Worm (Caenorhabditis elegans) whole organism, early embryonic: ENCODE measurements around the gene C06C3.4.

Experiments used
- B0310.2 ChIP-seq: sonication (generic microtip); optimal IDR thresholded peaks from 2 replicates; lab custom pipeline; 2016; ENCODE audit warnings: mild to moderate bottlenecking, missing genetic modification characterization, missing compliant biosample characterization
- F13C5.2 ChIP-seq: sonication (generic microtip); optimal IDR thresholded peaks from 2 replicates; lab custom pipeline; 2017; ENCODE audit warnings: mild to moderate bottlenecking, missing genetic modification characterization, inconsistent platforms, missing compliant biosample characterization
- aly-1 ChIP-seq: sonication (generic microtip); optimal IDR thresholded peaks from 2 replicates; lab custom pipeline; 2016; ENCODE audit warnings: missing genetic modification characterization, missing compliant biosample characterization
- ama-1 ChIP-seq: fragments of 150-350 bp; optimal IDR thresholded peaks from 2 replicates; lab custom pipeline; 2014
- ceh-13 ChIP-seq: fragments of 200-800 bp; sonication (Bioruptor generic); optimal IDR thresholded peaks from 2 replicates; lab custom pipeline; 2018; ENCODE audit warnings: mild to moderate bottlenecking, missing genetic modification characterization, missing compliant biosample characterization
- ceh-36 ChIP-seq: sonication (generic microtip); optimal IDR thresholded peaks from 2 replicates; lab custom pipeline; 2016; ENCODE audit warnings: missing genetic modification characterization, inconsistent platforms, missing compliant biosample characterization
- ets-7 ChIP-seq: sonication (generic microtip); optimal IDR thresholded peaks from 2 replicates; lab custom pipeline; 2016; ENCODE audit warnings: missing genotype, missing genetic modification characterization, missing compliant biosample characterization
- flt-1 ChIP-seq: fragments of 200-800 bp; sonication (Bioruptor generic); IDR thresholded peaks from 2 replicates; pipeline ENCODE4 v1.3.6; 2022; ENCODE audit warnings: missing genetic modification characterization, missing compliant biosample characterization
- hmbx-1 ChIP-seq: sonication (generic microtip); optimal IDR thresholded peaks from 2 replicates; lab custom pipeline; 2016; ENCODE audit warnings: mild to moderate bottlenecking, missing genetic modification characterization, missing compliant biosample characterization
- hmg-4 ChIP-seq: fragments of 200-800 bp; sonication (Bioruptor generic); optimal IDR thresholded peaks from 2 replicates; lab custom pipeline; 2018; ENCODE audit warnings: mild to moderate bottlenecking, missing genetic modification characterization, missing compliant biosample characterization
- hnd-1 ChIP-seq: sonication (generic microtip); optimal IDR thresholded peaks from 2 replicates; lab custom pipeline; 2016; ENCODE audit warnings: missing genetic modification characterization, missing compliant biosample characterization
- pes-1 ChIP-seq: fragments of 200-800 bp; sonication (Bioruptor generic); IDR thresholded peaks from 2 replicates; pipeline ENCODE4 v1.3.6; 2022; ENCODE audit warnings: missing genetic modification reagents, missing genetic modification characterization, missing compliant biosample characterization
- scrt-1 ChIP-seq: fragments of 200-800 bp; sonication (Bioruptor generic); IDR thresholded peaks from 2 replicates; pipeline ENCODE4 v1.3.6; 2022; ENCODE audit warnings: missing genetic modification characterization, missing compliant biosample characterization
- sea-1 ChIP-seq: fragments of 200-800 bp; sonication (Bioruptor generic); conservative IDR thresholded peaks from 2 replicates; pipeline ENCODE4 v1.3.6; 2022; ENCODE audit warnings: missing genetic modification characterization, missing compliant biosample characterization
- tbx-11 ChIP-seq: fragments of 200-800 bp; sonication (Bioruptor generic); IDR thresholded peaks from 2 replicates; pipeline ENCODE4 v1.3.6; 2022; ENCODE audit warnings: missing genetic modification characterization, missing compliant biosample characterization
- tbx-37 ChIP-seq: fragments of 200-800 bp; sonication (Bioruptor generic); conservative IDR thresholded peaks from 2 replicates; pipeline ENCODE4 v1.3.6; 2022; ENCODE audit warnings: missing genetic modification reagents, missing genetic modification characterization, missing compliant biosample characterization
- tra-4 ChIP-seq: sonication (generic microtip); optimal IDR thresholded peaks from 2 replicates; lab custom pipeline; 2017; ENCODE audit warnings: missing genetic modification characterization, missing compliant biosample characterization

The C06C3.4 gene

DNA sequence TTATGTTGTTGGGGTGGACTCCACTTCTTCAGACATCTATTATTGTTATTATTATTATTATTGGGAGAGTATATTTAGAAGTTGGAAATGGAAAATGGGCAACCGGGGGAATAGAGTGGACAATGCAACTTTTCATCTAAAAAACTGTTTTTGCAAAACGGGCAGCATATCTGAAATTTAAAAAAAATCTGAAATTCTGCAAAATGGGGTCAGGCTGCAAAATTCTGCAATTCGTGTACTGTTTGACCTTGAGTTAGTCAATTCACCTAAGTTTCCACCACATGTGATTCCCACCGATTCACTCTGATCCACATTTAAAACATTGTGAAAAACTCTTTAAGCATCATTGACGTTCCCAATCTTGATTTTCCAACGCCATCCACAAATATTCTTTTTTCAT lies at the start of gene C06C3.4:
C06C3.4 (plus strand) TSS at position 301 of the 400 bp plus-strand sequence.
- no peak for TF ChIP-seq scrt-1
- no peak for TF ChIP-seq B0310.2 (tag; lab: Kevin White, UChicago)
- TF ChIP-seq sea-1, result no peak
- TF ChIP-seq F13C5.2 (tag; lab: Kevin White, UChicago), result no peak
- no peak for TF ChIP-seq hmbx-1
- no peak for TF ChIP-seq ceh-13 (GFP tag; lab: Kevin White, UChicago)
- TF ChIP-seq pes-1 (GFP tag; lab: Robert Waterston, UW), result no peak
- no peak for TF ChIP-seq ceh-36 (tag; lab: Kevin White, UChicago)
- TF ChIP-seq hmg-4 (GFP tag; lab: Kevin White, UChicago), result no peak
- no peak for TF ChIP-seq ama-1
- no peak for TF ChIP-seq flt-1 (GFP tag; lab: Robert Waterston, UW)
- TF ChIP-seq tra-4 (tag; lab: Kevin White, UChicago), result no peak
- TF ChIP-seq ets-7 (tag; lab: Kevin White, UChicago), result no peak

- TF ChIP-seq F13C5.2 (tag; lab: Kevin White, UChicago), result no peak
- no peak for TF ChIP-seq scrt-1
- TF ChIP-seq tbx-37 (GFP tag; lab: Robert Waterston, UW), result no peak
- TF ChIP-seq tbx-11 (GFP tag; lab: Robert Waterston, UW), result no peak
- TF ChIP-seq hmbx-1, result no peak
- TF ChIP-seq B0310.2 (tag; lab: Kevin White, UChicago), result no peak
- TF ChIP-seq ama-1, result no peak
- TF ChIP-seq aly-1 (tag; lab: Kevin White, UChicago), result no peak
- TF ChIP-seq hmg-4 (GFP tag; lab: Kevin White, UChicago), result no peak
- TF ChIP-seq hnd-1 (tag; lab: Kevin White, UChicago), result no peak
Observed at ce11 chrII:9323660-9324059, 49.4 kb upstream of the C06C3.4 start, which contains the start of gene egli-1. TSS of gene egli-1 (plus strand) at chrII:9323960.

DNA sequence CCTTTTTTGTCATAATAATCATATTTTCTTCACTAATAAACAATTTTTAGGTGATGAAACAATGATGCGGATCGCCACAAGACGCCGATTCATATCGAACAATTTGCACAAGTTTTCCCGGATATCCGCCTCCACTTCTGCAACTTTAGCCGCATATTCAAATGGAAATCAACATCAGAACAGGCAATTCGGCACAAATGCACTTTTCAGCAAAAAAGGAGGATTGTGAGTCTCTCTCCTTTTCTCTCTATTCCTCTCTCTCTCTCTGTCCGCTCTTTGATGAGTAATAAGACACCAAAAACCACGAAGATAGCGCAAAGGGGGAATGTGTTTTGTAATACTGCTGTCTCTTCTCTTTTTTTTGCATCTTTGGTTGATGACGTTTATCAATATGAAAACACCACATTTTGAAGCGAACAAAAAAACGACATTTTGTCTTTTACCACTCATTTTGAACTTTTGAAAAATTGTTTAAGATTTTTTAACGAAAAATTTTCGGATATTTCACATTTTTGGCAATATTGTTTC lies 48.2 kb upstream of the C06C3.4 start, which contains the start of gene eat-3:
eat-3 (plus strand) TSS at position 51 of the 528 bp plus-strand sequence.
- TF ChIP-seq hnd-1 (tag; lab: Kevin White, UChicago) (no peak), scrt-1 (no peak), tbx-37 (GFP tag; lab: Robert Waterston, UW) (no peak), sea-1 (no peak), aly-1 (tag; lab: Kevin White, UChicago) (no peak)

- TF ChIP-seq tbx-11 (GFP tag; lab: Robert Waterston, UW) (no peak), aly-1 (tag; lab: Kevin White, UChicago) (no peak), hnd-1 (tag; lab: Kevin White, UChicago) (no peak), B0310.2 (tag; lab: Kevin White, UChicago) (no peak), hmg-4 (GFP tag; lab: Kevin White, UChicago) (no peak), tra-4 (tag; lab: Kevin White, UChicago) (no peak)
Observed at ce11 chrII:9325555-9325954, 47.5 kb upstream of the C06C3.4 start.

DNA sequence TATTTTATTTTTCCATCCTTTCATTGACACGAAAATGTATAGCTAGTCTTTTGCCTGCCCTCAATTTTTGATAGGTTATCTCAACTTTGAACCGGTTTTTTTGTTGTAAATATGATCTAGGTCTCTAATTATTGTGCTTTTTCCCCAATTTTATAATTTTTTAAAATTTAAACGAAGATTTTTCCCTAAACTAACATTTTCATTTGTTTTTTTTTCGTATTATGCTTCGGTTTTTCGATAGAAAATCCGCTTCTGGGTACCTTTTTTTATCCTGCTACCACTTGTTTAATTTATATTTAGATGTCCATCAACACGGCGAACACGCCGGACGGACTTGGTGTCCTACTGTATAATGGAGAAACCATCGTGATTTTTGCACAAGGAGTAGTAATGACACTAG lies 43.6 kb upstream of the C06C3.4 start, which contains the start of gene wbp-2:
wbp-2 (plus strand) TSS at position 301 of the 400 bp plus-strand sequence.
- no peak for TF ChIP-seq hmbx-1
- TF ChIP-seq ama-1, result no peak
- no peak for TF ChIP-seq aly-1 (tag; lab: Kevin White, UChicago)
- TF ChIP-seq sea-1, result no peak
- TF ChIP-seq tra-4 (tag; lab: Kevin White, UChicago), result no peak
- TF ChIP-seq hnd-1 (tag; lab: Kevin White, UChicago), result no peak
- no peak for TF ChIP-seq hmg-4 (GFP tag; lab: Kevin White, UChicago)
- no peak for TF ChIP-seq flt-1 (GFP tag; lab: Robert Waterston, UW)
- no peak for TF ChIP-seq B0310.2 (tag; lab: Kevin White, UChicago)
- no peak for TF ChIP-seq ceh-36 (tag; lab: Kevin White, UChicago)
- no peak for TF ChIP-seq scrt-1
- TF ChIP-seq tbx-37 (GFP tag; lab: Robert Waterston, UW), result no peak
- TF ChIP-seq ets-7 (tag; lab: Kevin White, UChicago), result no peak
- no peak for TF ChIP-seq F13C5.2 (tag; lab: Kevin White, UChicago)
- TF ChIP-seq ceh-13 (GFP tag; lab: Kevin White, UChicago), result no peak
- TF ChIP-seq pes-1 (GFP tag; lab: Robert Waterston, UW), result no peak
- no peak for TF ChIP-seq tbx-11 (GFP tag; lab: Robert Waterston, UW)

DNA sequence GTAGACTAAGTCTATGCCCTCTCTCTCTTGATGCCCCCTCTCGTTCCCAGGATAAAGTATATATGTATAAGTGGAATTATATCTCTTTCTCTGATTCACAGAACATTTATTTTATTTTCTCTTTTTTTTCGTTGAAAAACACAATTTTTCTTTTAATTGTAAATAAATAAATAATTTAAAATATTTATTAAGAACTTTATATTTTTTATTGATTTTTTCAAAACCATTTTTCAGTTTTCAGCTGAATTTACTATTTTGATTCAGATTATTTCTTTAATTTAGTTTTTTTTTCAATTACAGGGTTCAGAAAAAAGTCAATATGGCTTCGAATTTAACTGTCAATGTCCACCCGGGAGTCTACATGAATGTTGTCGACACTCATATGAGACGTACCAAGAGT lies 41.7 kb upstream of the C06C3.4 start, which contains the start of gene eif-3.F:
eif-3.F (plus strand) TSS at position 301 of the 400 bp plus-strand sequence.
- TF ChIP-seq tbx-11 (GFP tag; lab: Robert Waterston, UW), result no peak
- no peak for TF ChIP-seq flt-1 (GFP tag; lab: Robert Waterston, UW)
- no peak for TF ChIP-seq ceh-36 (tag; lab: Kevin White, UChicago)
- TF ChIP-seq ets-7 (tag; lab: Kevin White, UChicago), result no peak
- TF ChIP-seq tbx-37 (GFP tag; lab: Robert Waterston, UW), result no peak
- TF ChIP-seq tra-4 (tag; lab: Kevin White, UChicago), result no peak
- TF ChIP-seq hmg-4 (GFP tag; lab: Kevin White, UChicago), result no peak
- TF ChIP-seq ceh-13 (GFP tag; lab: Kevin White, UChicago), result no peak
- no peak for TF ChIP-seq hmbx-1
- TF ChIP-seq pes-1 (GFP tag; lab: Robert Waterston, UW), result no peak
- no peak for TF ChIP-seq aly-1 (tag; lab: Kevin White, UChicago)
- no peak for TF ChIP-seq ama-1
- TF ChIP-seq hnd-1 (tag; lab: Kevin White, UChicago), result no peak
- no peak for TF ChIP-seq scrt-1
- no peak for TF ChIP-seq sea-1

ce11 chrII:9333034-9333433 lies 40.1 kb upstream of the C06C3.4 start:
- TF ChIP-seq sea-1 (no peak), ama-1 (no peak), flt-1 (GFP tag; lab: Robert Waterston, UW) (no peak), ceh-13 (GFP tag; lab: Kevin White, UChicago) (no peak), tbx-37 (GFP tag; lab: Robert Waterston, UW) (no peak)
